Worm (Caenorhabditis elegans): ENCODE data around the gene zen-4.

zen-4 gene

DNA sequence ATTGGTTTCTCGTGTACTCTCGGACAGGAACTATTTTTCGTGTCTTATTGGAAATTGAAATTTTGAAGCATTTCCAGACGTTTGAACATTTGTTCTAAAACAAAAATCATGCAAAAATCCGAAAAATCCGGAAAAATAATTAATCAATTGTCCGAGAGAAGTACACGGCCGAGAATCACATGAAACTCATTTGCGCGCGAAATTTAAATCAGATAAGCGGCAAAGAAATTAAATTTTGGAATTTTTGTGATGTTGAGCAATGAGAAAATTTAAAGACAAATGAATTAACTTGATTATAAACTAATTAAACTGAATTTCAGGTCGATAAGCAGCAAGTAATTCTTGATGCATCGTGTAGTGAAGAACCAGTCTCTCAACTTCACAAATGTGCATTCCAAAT is 9.3 kb upstream of the zen-4 start:
- TF ChIP-seq W03F9.2 (tag; optimal IDR thresholded peaks at IDR 0.05) = no peak

- no peak for TF ChIP-seq him-1 (tag; optimal IDR thresholded peaks at IDR 0.05)
- TF ChIP-seq W03F9.2 (tag; optimal IDR thresholded peaks at IDR 0.05) = no peak
Measured at ce11 chrIV:6112291-6112690, 5.7 kb upstream of the zen-4 start, which contains the start of gene M03D4.3. TSS of gene M03D4.3 (minus strand) at chrIV:6112391.

- TF ChIP-seq dao-5 (tag; optimal IDR thresholded peaks at IDR 0.05) = no peak
- TF ChIP-seq W03F9.2 (tag; optimal IDR thresholded peaks at IDR 0.05) = no peak
- TF ChIP-seq him-1 (tag; optimal IDR thresholded peaks at IDR 0.05) = no peak
Measured at ce11 chrIV:6127252-6127930, 9.4 kb downstream of the zen-4 start, which contains the start of gene M03D4.4. TSS of gene M03D4.4 (minus strand) at chrIV:6127302.

DNA sequence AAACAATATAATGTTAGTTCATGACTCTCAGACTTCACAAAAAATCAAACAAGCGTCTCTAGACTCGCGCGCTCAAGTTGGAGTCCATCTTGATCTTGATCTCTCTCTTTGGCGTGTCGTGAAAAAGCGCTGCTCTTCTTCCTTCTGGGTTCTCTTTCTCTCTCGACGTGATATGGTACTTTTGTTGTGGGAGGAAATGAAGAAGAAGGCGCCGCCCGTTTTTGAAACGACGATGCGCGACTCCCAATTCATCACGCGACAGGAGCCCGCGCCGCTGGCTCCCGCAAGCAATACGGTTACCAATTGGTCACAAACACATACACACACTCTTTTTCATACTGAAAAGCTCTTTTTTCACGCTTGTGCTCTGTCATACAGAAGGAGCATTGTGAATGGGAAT is 12.4 kb downstream of the zen-4 start:
- no peak for TF ChIP-seq him-1 (tag; optimal IDR thresholded peaks at IDR 0.05)
- no peak for TF ChIP-seq dao-5 (tag; optimal IDR thresholded peaks at IDR 0.05)
- no peak for TF ChIP-seq W03F9.2 (tag; optimal IDR thresholded peaks at IDR 0.05)

ce11 chrIV:6134639-6135038 is 16.6 kb downstream of the zen-4 start:
- TF ChIP-seq him-1 (tag; optimal IDR thresholded peaks at IDR 0.05) = no peak
- TF ChIP-seq W03F9.2 (tag; optimal IDR thresholded peaks at IDR 0.05) = no peak
- TF ChIP-seq dao-5 (tag; optimal IDR thresholded peaks at IDR 0.05) = no peak

- TF ChIP-seq dao-5 (tag; optimal IDR thresholded peaks at IDR 0.05) (no peak), him-1 (tag; optimal IDR thresholded peaks at IDR 0.05) (no peak), W03F9.2 (tag; optimal IDR thresholded peaks at IDR 0.05) (no peak)
Measured at ce11 chrIV:6135592-6135991, 17.6 kb downstream of the zen-4 start.

- TF ChIP-seq him-1 (tag; optimal IDR thresholded peaks at IDR 0.05) (no peak), dao-5 (tag; optimal IDR thresholded peaks at IDR 0.05) (no peak), W03F9.2 (tag; optimal IDR thresholded peaks at IDR 0.05) (no peak)
Measured at ce11 chrIV:6140700-6141099, 22.7 kb downstream of the zen-4 start.

ce11 chrIV:6145984-6146383 is 28.0 kb downstream of the zen-4 start:
- no peak for TF ChIP-seq dao-5 (tag; optimal IDR thresholded peaks at IDR 0.05)
- TF ChIP-seq W03F9.2 (tag; optimal IDR thresholded peaks at IDR 0.05) = no peak
- no peak for TF ChIP-seq him-1 (tag; optimal IDR thresholded peaks at IDR 0.05)

ce11 chrIV:6149359-6149758 is 31.3 kb downstream of the zen-4 start:
- TF ChIP-seq dao-5 (tag; optimal IDR thresholded peaks at IDR 0.05) = no peak
- TF ChIP-seq him-1 (tag; optimal IDR thresholded peaks at IDR 0.05) = no peak
- TF ChIP-seq W03F9.2 (tag; optimal IDR thresholded peaks at IDR 0.05) = no peak

DNA sequence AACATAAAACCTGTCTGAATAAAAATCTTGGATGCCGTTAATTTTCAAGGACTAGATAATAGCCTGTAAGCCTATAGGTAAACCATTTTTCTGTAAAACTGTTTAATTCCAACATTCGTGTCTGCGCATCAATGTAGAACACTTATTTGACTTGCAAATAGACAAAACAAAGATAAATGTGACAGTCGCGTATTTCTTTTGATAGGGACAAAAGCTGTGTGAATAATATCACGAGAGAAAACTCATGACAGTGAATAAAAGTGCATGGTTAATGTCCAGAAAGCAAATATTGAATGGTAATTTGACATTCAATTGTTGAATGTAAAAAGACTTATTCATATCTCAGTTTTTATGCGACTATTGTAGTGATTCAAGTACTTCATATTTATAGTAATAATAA is 33.5 kb downstream of the zen-4 start, which contains the start of gene C11D2.3:
Gene C11D2.3, plus strand, starts transcription at position 301 of the 400 bp plus-strand sequence.
- TF ChIP-seq W03F9.2 (tag; optimal IDR thresholded peaks at IDR 0.05) = no peak
- TF ChIP-seq dao-5 (tag; optimal IDR thresholded peaks at IDR 0.05) = no peak
- TF ChIP-seq him-1 (tag; optimal IDR thresholded peaks at IDR 0.05) = no peak

DNA sequence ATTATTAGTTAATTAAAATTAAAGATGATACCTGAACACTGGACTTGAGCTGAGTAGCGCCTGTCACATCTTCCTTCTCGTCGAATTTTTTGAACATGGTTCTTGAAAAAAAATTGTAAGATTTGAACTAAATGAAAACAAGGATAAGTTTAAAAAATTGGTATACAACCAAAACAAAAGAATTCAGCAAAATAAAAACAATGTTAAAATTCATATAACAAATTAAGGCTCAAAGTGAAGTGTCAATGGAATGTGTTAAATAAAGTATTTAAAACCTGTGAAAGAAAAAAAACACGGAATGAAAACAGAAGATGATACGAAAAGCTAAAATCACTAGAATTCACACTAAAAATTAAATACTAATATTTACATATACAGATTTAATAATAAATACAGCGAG is 37.3 kb downstream of the zen-4 start, which contains the start of gene C11D2.7:
Gene C11D2.7, minus strand, starts transcription at position 101 of the 400 bp plus-strand sequence.
- no peak for TF ChIP-seq dao-5 (tag; optimal IDR thresholded peaks at IDR 0.05)
- TF ChIP-seq him-1 (tag; optimal IDR thresholded peaks at IDR 0.05) = no peak
- no peak for TF ChIP-seq W03F9.2 (tag; optimal IDR thresholded peaks at IDR 0.05)

DNA sequence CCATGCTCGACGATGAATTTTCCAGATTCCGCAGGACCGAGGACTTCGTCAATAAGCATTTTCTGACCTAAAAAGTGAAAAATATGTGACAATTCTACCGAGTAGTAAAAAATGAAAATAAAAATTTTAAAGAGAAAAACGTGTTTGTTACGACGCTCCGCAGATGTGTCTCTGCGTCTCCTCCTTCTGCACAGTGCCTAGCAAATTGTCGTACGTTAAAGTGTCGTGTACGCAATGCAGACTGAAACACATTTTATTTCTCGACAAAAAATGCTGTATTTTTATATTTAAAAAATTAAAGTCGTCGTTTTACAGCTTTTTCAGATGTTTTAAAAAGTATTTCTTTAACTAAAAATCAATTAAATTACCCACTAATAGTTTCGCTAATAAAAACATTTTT is 38.8 kb downstream of the zen-4 start, which contains the start of gene C11D2.4:
Gene C11D2.4, minus strand, starts transcription at position 128 of the 400 bp plus-strand sequence.
- TF ChIP-seq W03F9.2 (tag; optimal IDR thresholded peaks at IDR 0.05) (no peak), dao-5 (tag; optimal IDR thresholded peaks at IDR 0.05) (no peak), him-1 (tag; optimal IDR thresholded peaks at IDR 0.05) (no peak)

DNA sequence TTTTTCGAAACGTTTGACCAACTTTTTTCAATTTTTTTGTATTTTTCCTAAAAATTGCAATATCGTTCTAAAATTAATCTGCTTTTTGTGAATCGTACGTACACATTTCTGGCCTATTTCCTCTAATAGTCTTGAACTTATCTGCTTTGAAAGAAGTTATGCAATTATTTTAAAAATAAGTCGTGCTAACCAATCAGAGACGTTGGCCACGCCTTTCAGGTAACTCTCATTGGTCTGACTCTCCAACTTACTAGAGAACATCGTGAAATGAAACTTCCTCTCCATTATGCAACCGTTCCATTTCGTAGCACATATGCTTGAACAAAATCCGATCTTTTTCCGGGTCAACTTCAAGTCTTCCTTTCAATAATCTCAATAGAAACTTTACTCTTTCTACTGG is 41.6 kb downstream of the zen-4 start:
- TF ChIP-seq W03F9.2 (tag; optimal IDR thresholded peaks at IDR 0.05) (no peak), dao-5 (tag; optimal IDR thresholded peaks at IDR 0.05) (no peak)

DNA sequence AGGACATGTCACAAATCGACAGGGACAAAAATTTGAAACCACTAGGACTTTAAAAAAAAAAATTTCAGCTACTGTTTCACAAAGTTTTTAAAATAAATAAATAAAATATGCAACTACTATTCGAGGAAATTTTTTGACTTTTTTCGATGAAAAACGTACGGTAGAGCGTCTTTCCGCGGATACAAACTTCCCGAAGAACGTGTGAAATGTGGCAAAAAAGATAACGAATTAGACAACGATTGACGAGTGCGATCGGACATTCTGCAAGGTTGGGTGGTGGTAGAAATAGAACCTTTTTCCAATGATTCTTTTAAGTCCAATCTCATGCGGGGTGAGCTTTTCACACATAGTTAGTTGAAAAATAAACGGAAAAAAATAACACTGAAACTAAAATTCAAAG is 47.8 kb downstream of the zen-4 start:
- TF ChIP-seq W03F9.2 (tag; optimal IDR thresholded peaks at IDR 0.05) = no peak

Data from whole organism, L4/young adult.